Worm (Caenorhabditis elegans): ENCODE results near the gene srj-25.

ce11 chrV:689538-689937 is 46.5 kb downstream of the srj-25 start:
- TF ChIP-seq nhr-76 (tag; optimal IDR thresholded peaks at IDR 0.05), result no peak
- TF ChIP-seq nhr-12 (tag; optimal IDR thresholded peaks at IDR 0.05), result no peak
- TF ChIP-seq elt-3 (tag; optimal IDR thresholded peaks at IDR 0.05), result no peak
- no peak for TF ChIP-seq blmp-1 (tag; optimal IDR thresholded peaks at IDR 0.05)
- no peak for TF ChIP-seq nhr-237 (tag; optimal IDR thresholded peaks at IDR 0.05)
- TF ChIP-seq flh-1 (GFP tag; optimal IDR thresholded peaks at IDR 0.05), result no peak
- TF ChIP-seq snpc-4 (tag; optimal IDR thresholded peaks at IDR 0.05), result no peak
- TF ChIP-seq mab-5 (tag; optimal IDR thresholded peaks at IDR 0.05), result no peak

Data from whole organism, mixed stage, embryonic.